Fruit fly (Drosophila melanogaster) whole organism, embryonic: ENCODE data around the gene CG31960.

Source experiments
- Atf3 ChIP-seq: fragments of 200-800 bp; sonication (Bioruptor generic); optimal IDR thresholded peaks from 3 replicates; lab custom pipeline; 2016; ENCODE audit warnings: missing biosample characterization, missing genetic modification characterization
- CG10321 ChIP-seq: fragments of 200-800 bp; sonication (Bioruptor generic); IDR thresholded peaks from 2 replicates; pipeline ENCODE4 v1.3.6; 2022; ENCODE audit warnings: missing biosample characterization, missing genetic modification characterization
- CG11504 ChIP-seq: fragments of 200-800 bp; sonication (Bioruptor generic); optimal IDR thresholded peaks from 3 replicates; lab custom pipeline; 2019; ENCODE audit warnings: missing biosample characterization, mild to moderate bottlenecking, missing genetic modification characterization, moderate library complexity
- CG17328 ChIP-seq: fragments of 200-800 bp; sonication (Bioruptor generic); IDR thresholded peaks from 2 replicates; pipeline ENCODE4 v1.3.6; 2022; ENCODE audit warnings: missing biosample characterization, missing genetic modification characterization
- CG18262 ChIP-seq: fragments of 200-800 bp; optimal IDR thresholded peaks from 3 replicates; lab custom pipeline; 2019; ENCODE audit warnings: missing biosample characterization, mild to moderate bottlenecking, missing genetic modification characterization, moderate library complexity
- CG1832 ChIP-seq: fragments of 200-800 bp; sonication (Bioruptor generic); optimal IDR thresholded peaks from 2 replicates; lab custom pipeline; 2017; ENCODE audit warnings: missing biosample characterization, mild to moderate bottlenecking, missing genetic modification characterization, inconsistent platforms
- CG18764 ChIP-seq: fragments of 200-800 bp; sonication (Bioruptor generic); optimal IDR thresholded peaks from 3 replicates; lab custom pipeline; 2016; ENCODE audit warnings: missing biosample characterization, missing genetic modification characterization
- CG30020 ChIP-seq: fragments of 200-800 bp; optimal IDR thresholded peaks from 2 replicates; lab custom pipeline; 2019; ENCODE audit warnings: missing biosample characterization, mild to moderate bottlenecking, missing genetic modification characterization, moderate library complexity
- CG32767 ChIP-seq: fragments of 200-800 bp; sonication (Bioruptor generic); IDR thresholded peaks from 2 replicates; pipeline ENCODE4 v1.3.6; 2022; ENCODE audit warnings: missing biosample characterization, missing genetic modification characterization
- CG7372 ChIP-seq: fragments of 200-800 bp; sonication (Bioruptor generic); IDR thresholded peaks from 2 replicates; pipeline ENCODE4 v1.3.6; 2022; ENCODE audit warnings: missing biosample characterization, missing genetic modification characterization
- CoRest ChIP-seq: fragments of 200-800 bp; sonication (Bioruptor generic); optimal IDR thresholded peaks from 3 replicates; lab custom pipeline; 2018; ENCODE audit warnings: missing biosample characterization, mild to moderate bottlenecking, missing genetic modification characterization, moderate library complexity
- Deaf1 ChIP-seq: fragments of 200-800 bp; optimal IDR thresholded peaks from 3 replicates; lab custom pipeline; 2019; ENCODE audit warnings: missing biosample characterization, mild to moderate bottlenecking, missing genetic modification characterization, moderate library complexity
- Jarid2 ChIP-seq: fragments of 200-800 bp; sonication (Bioruptor generic); optimal IDR thresholded peaks from 3 replicates; lab custom pipeline; 2017; ENCODE audit warnings: mild to moderate bottlenecking, missing biosample characterization, missing genetic modification reagents, missing genetic modification characterization
- Nf-YA ChIP-seq: fragments of 200-800 bp; sonication (Bioruptor generic); IDR thresholded peaks from 2 replicates; pipeline ENCODE4 v1.3.6; 2022; ENCODE audit warnings: missing biosample characterization, missing genetic modification characterization
- Nf-YB ChIP-seq: fragments of 200-800 bp; sonication (Bioruptor generic); optimal IDR thresholded peaks from 3 replicates; lab custom pipeline; 2019; ENCODE audit warnings: missing biosample characterization, mild to moderate bottlenecking, missing genetic modification characterization, moderate library complexity
- Nf-YC ChIP-seq: fragments of 200-800 bp; optimal IDR thresholded peaks from 3 replicates; lab custom pipeline; 2019; ENCODE audit warnings: missing biosample characterization, mild to moderate bottlenecking, missing genetic modification characterization, moderate library complexity
- Six4 ChIP-seq: fragments of 200-800 bp; sonication (Bioruptor generic); optimal IDR thresholded peaks from 2 replicates; lab custom pipeline; 2016; ENCODE audit warnings: missing biosample characterization, missing genetic modification characterization
- TFAM ChIP-seq: fragments of 200-800 bp; sonication (Bioruptor generic); optimal IDR thresholded peaks from 2 replicates; lab custom pipeline; 2017; ENCODE audit warnings: missing biosample characterization, missing genetic modification characterization, inconsistent platforms
- Trl ChIP-seq, 3 experiments: fragments of >200 bp in 2 of 3; fragments of 200-800 bp in 1 of 3; sonication (Bioruptor generic) in 1 of 3; optimal IDR thresholded peaks; 2 replicates in 1 of 3; 3 replicates in 2 of 3; lab custom pipeline; 2016 to 2017; ENCODE audit warnings: missing biosample characterization in 1 of 3, missing genetic modification characterization in 1 of 3
- abd-A ChIP-seq: fragments of 200-800 bp; sonication (Bioruptor generic); optimal IDR thresholded peaks from 3 replicates; lab custom pipeline; 2019; ENCODE audit warnings: missing biosample characterization, mild to moderate bottlenecking, missing genetic modification characterization, moderate library complexity
- aop ChIP-seq: fragments of 200-800 bp; sonication (Bioruptor generic); IDR thresholded peaks from 2 replicates; pipeline ENCODE4 v1.3.6; 2022; ENCODE audit warnings: missing biosample characterization, missing genetic modification characterization
- ase ChIP-seq: fragments of 200-800 bp; sonication (Bioruptor generic); IDR thresholded peaks from 3 replicates; pipeline ENCODE4 v1.3.6; 2022; ENCODE audit warnings: missing biosample characterization, missing genetic modification characterization
- cad ChIP-seq: fragments of >200 bp; optimal IDR thresholded peaks from 2 replicates; lab custom pipeline; 2017; ENCODE audit warnings: missing biosample characterization, missing genetic modification characterization
- cg ChIP-seq: fragments of 200-800 bp; sonication (Bioruptor generic); optimal IDR thresholded peaks from 3 replicates; lab custom pipeline; 2019; ENCODE audit warnings: missing biosample characterization, mild to moderate bottlenecking, missing genetic modification characterization, moderate library complexity
- chinmo ChIP-seq: fragments of 200-800 bp; sonication (Bioruptor generic); IDR thresholded peaks from 4 replicates; pipeline ENCODE4 v1.3.6; 2022; ENCODE audit warnings: missing biosample characterization, missing genetic modification characterization; ENCODE audit not compliant: partially characterized antibody
- crol ChIP-seq: fragments of 200-800 bp; sonication (Bioruptor generic); IDR thresholded peaks from 2 replicates; pipeline ENCODE4 v1.3.6; 2022; ENCODE audit warnings: missing biosample characterization, missing genetic modification characterization
- da ChIP-seq: fragments of 200-800 bp; sonication (Bioruptor generic); optimal IDR thresholded peaks from 2 replicates; lab custom pipeline; 2016; ENCODE audit warnings: missing biosample characterization, missing genetic modification characterization
- dan ChIP-seq: fragments of 200-800 bp; sonication (Bioruptor generic); IDR thresholded peaks from 2 replicates; pipeline ENCODE4 v1.3.6; 2022; ENCODE audit warnings: missing biosample characterization, missing genetic modification characterization
- grn ChIP-seq: fragments of 200-800 bp; sonication (Bioruptor generic); optimal IDR thresholded peaks from 3 replicates; lab custom pipeline; 2017; ENCODE audit warnings: missing biosample characterization, missing genetic modification characterization
- hbn ChIP-seq: fragments of 200-800 bp; sonication (Bioruptor generic); IDR thresholded peaks from 2 replicates; pipeline ENCODE4 v1.3.6; 2022; ENCODE audit warnings: missing biosample characterization, missing genetic modification characterization; ENCODE audit not compliant: partially characterized antibody
- kni ChIP-seq: fragments of 200-800 bp; sonication (Bioruptor generic); optimal IDR thresholded peaks from 3 replicates; lab custom pipeline; 2017; ENCODE audit warnings: mild to moderate bottlenecking, missing biosample characterization, missing genetic modification reagents, missing genetic modification characterization
- lbe ChIP-seq: fragments of 200-800 bp; sonication (Bioruptor generic); optimal IDR thresholded peaks from 2 replicates; lab custom pipeline; 2016; ENCODE audit warnings: missing biosample characterization, mild to moderate bottlenecking, missing genetic modification characterization
- mirr ChIP-seq: fragments of 200-800 bp; sonication (Bioruptor generic); optimal IDR thresholded peaks from 3 replicates; lab custom pipeline; 2018; ENCODE audit warnings: missing biosample characterization, mild to moderate bottlenecking, missing genetic modification characterization
- oc ChIP-seq: fragments of 200-800 bp; sonication (Bioruptor generic); optimal IDR thresholded peaks from 2 replicates; lab custom pipeline; 2018; ENCODE audit warnings: missing biosample characterization, mild to moderate bottlenecking, missing genetic modification characterization, moderate library complexity
- onecut ChIP-seq: fragments of 200-800 bp; sonication (Bioruptor generic); IDR thresholded peaks from 2 replicates; pipeline ENCODE4 v1.3.6; 2022; ENCODE audit warnings: missing biosample characterization, missing genetic modification characterization
- phol ChIP-seq: fragments of 200-800 bp; sonication (Bioruptor generic); optimal IDR thresholded peaks from 3 replicates; lab custom pipeline; 2018; ENCODE audit warnings: missing biosample characterization, mild to moderate bottlenecking, missing genetic modification characterization, moderate library complexity
- run ChIP-seq: fragments of 200-800 bp; sonication (Bioruptor generic); optimal IDR thresholded peaks from 3 replicates; lab custom pipeline; 2018; ENCODE audit warnings: missing biosample characterization, mild to moderate bottlenecking, missing genetic modification characterization
- sd ChIP-seq: fragments of 200-800 bp; sonication (Bioruptor generic); optimal IDR thresholded peaks from 3 replicates; lab custom pipeline; 2018; ENCODE audit warnings: missing biosample characterization, mild to moderate bottlenecking, missing genetic modification characterization, moderate library complexity
- sqz ChIP-seq: fragments of 200-800 bp; sonication (Bioruptor generic); optimal IDR thresholded peaks from 3 replicates; lab custom pipeline; 2018; ENCODE audit warnings: missing biosample characterization, mild to moderate bottlenecking, missing genetic modification characterization
- trh ChIP-seq: fragments of 200-800 bp; sonication (Bioruptor generic); optimal IDR thresholded peaks from 2 replicates; lab custom pipeline; 2016; ENCODE audit warnings: missing biosample characterization, missing genetic modification characterization
- zen2 ChIP-seq: fragments of 200-800 bp; sonication (Bioruptor generic); IDR thresholded peaks from 3 replicates; pipeline ENCODE4 v1.3.6; 2022; ENCODE audit warnings: missing biosample characterization, missing genetic modification characterization; ENCODE audit not compliant: partially characterized antibody
- zf30C ChIP-seq: fragments of 200-800 bp; sonication (Bioruptor generic); optimal IDR thresholded peaks from 3 replicates; lab custom pipeline; 2018; ENCODE audit warnings: missing biosample characterization, mild to moderate bottlenecking, missing genetic modification characterization

Gene CG31960

dm6 chr2L:3835221-3835620, 50.5 kb downstream of the CG31960 start:
- TF ChIP-seq grn (GFP tag; lab: Kevin White, UChicago) (peak; percentile 42), CG17328 (GFP tag; lab: Robert Waterston, UW) (no peak), trh (no peak), zf30C (peak; percentile 5), lbe (no peak), sqz (GFP tag; lab: Kevin White, UChicago) (peak; percentile 88), cad (no peak), Atf3 (GFP tag; lab: Kevin White, UChicago) (no peak), dan (GFP tag; lab: Robert Waterston, UW) (no peak), Nf-YA (GFP tag; lab: Robert Waterston, UW) (peak; percentile 75), da (no peak), sd (tag; lab: Kevin White, UChicago) (peak; percentile 15), zen2 (peak; percentile 53; the same call in 1 of the 3 replicates), Jarid2 (GFP tag; lab: Kevin White, UChicago) (peak; percentile 37), Nf-YB (GFP tag; lab: Kevin White, UChicago) (peak; percentile 98), cg (peak; percentile 94), phol (tag; lab: Kevin White, UChicago) (peak; percentile 67), crol (GFP tag; lab: Robert Waterston, UW) (peak; percentile 74), aop (no peak), CoRest (peak; percentile 22), chinmo (0 out of 4 replicates have a peak, but pooled peaks have one; percentile 66), oc (tag; lab: Kevin White, UChicago) (peak; percentile 17), run (no peak), CG30020 (tag; lab: Kevin White, UChicago) (no peak), abd-A (tag; lab: Kevin White, UChicago) (peak; percentile 65), ase (GFP tag; lab: Robert Waterston, UW) (no peak), kni (GFP tag; lab: Kevin White, UChicago) (peak; percentile 49), CG18262 (tag; lab: Kevin White, UChicago) (no peak), mirr (GFP tag; lab: Kevin White, UChicago) (no peak), CG32767 (GFP tag; lab: Robert Waterston, UW) (peak; percentile 39; the same call in 1 of the 2 replicates), Nf-YC (tag; lab: Kevin White, UChicago) (peak; percentile 98), TFAM (GFP tag; lab: Kevin White, UChicago) (no peak), Deaf1 (peak; percentile 95), CG7372 (no peak), CG18764 (GFP tag; lab: Kevin White, UChicago) (no peak), CG1832 (GFP tag; lab: Kevin White, UChicago) (no peak), Six4 (no peak), CG11504 (tag; lab: Kevin White, UChicago) (no peak), CG10321 (GFP tag; lab: Robert Waterston, UW) (0 out of 2 replicates have a peak, but pooled peaks have one; percentile 35), onecut (GFP tag; lab: Robert Waterston, UW) (peak; percentile 62), hbn (GFP tag; lab: Robert Waterston, UW) (no peak), Trl (optimal IDR thresholded peaks at IDR 0.05; lab: Kevin White, UChicago) (peak; percentile 30 to 33), Trl (GFP tag; optimal IDR thresholded peaks at IDR 0.05; lab: Kevin White, UChicago) (no peak)
